Worm (Caenorhabditis elegans): ENCODE data around the gene R08C7.4.

Gene R08C7.4

ce11 chrIV:4469770-4470709 lies 35.2 kb downstream of the R08C7.4 start (continued):
- peak; percentile 79 for TF ChIP-seq nhr-19 (GFP tag; conservative IDR thresholded peaks at IDR 0.05)
- TF ChIP-seq F16B12.6 (tag; optimal IDR thresholded peaks at IDR 0.05): no peak
- TF ChIP-seq tbx-2 (tag; optimal IDR thresholded peaks at IDR 0.05): peak; percentile 63
- peak; percentile 61 for TF ChIP-seq rnt-1 (tag; optimal IDR thresholded peaks at IDR 0.05)
- peak; percentile 27 to 46 for TF ChIP-seq efl-1 (optimal IDR thresholded peaks at IDR 0.05)
- TF ChIP-seq efl-1 (GFP tag; optimal IDR thresholded peaks at IDR 0.05 in 1 of 2): peak; percentile 40 to 92
- TF ChIP-seq snu-23 (GFP tag; optimal IDR thresholded peaks at IDR 0.05): peak; percentile 78
- no peak for TF ChIP-seq elt-3 (tag; optimal IDR thresholded peaks at IDR 0.05)
- peak; percentile 59 for TF ChIP-seq elt-2 (tag; optimal IDR thresholded peaks at IDR 0.05)
- peak; percentile 91 for TF ChIP-seq fkh-8 (tag; optimal IDR thresholded peaks at IDR 0.05)
- peak; percentile 31 for TF ChIP-seq snpc-4 (tag; optimal IDR thresholded peaks at IDR 0.05)
- peak in 1 of 3 experiments; percentile 53 for TF ChIP-seq ceh-82 (tag; optimal IDR thresholded peaks at IDR 0.05)
- no peak for TF ChIP-seq lin-39 (tag; optimal IDR thresholded peaks at IDR 0.05)
- TF ChIP-seq xbp-1 (tag; optimal IDR thresholded peaks at IDR 0.05): peak; percentile 30
- TF ChIP-seq ces-1 (GFP tag; optimal IDR thresholded peaks at IDR 0.05): no peak
- TF ChIP-seq lin-13 (GFP tag; optimal IDR thresholded peaks at IDR 0.05): peak; percentile 75
- TF ChIP-seq unc-98 (GFP tag; IDR thresholded peaks at IDR 0.05): 0 out of 2 replicates have a peak, but pooled peaks have one; percentile 26
- peak; percentile 44 for TF ChIP-seq nhr-90 (tag; optimal IDR thresholded peaks at IDR 0.05; ENCODE audit: poor library complexity)
- no peak for TF ChIP-seq lin-15B (tag; optimal IDR thresholded peaks at IDR 0.05)

- TF ChIP-seq C16A3.4 (tag; optimal IDR thresholded peaks at IDR 0.05) (peak; percentile 54), tbx-2 (tag; optimal IDR thresholded peaks at IDR 0.05) (peak; percentile 11), mdl-1 (tag; optimal IDR thresholded peaks at IDR 0.05) (peak in 1 of 2 experiments; percentile 86), rnt-1 (tag; optimal IDR thresholded peaks at IDR 0.05) (peak; percentile 50), nhr-71 (tag; optimal IDR thresholded peaks at IDR 0.05) (peak; percentile 47), nhr-77 (tag; optimal IDR thresholded peaks at IDR 0.05) (no peak), aly-2 (tag; optimal IDR thresholded peaks at IDR 0.05) (no peak), blmp-1 (tag; optimal IDR thresholded peaks at IDR 0.05) (peak; percentile 6), nhr-85 (tag) (peak; percentile 47), dpl-1 (GFP tag; optimal IDR thresholded peaks at IDR 0.05) (peak; percentile 57 to 75 (median 65)), snu-23 (GFP tag; optimal IDR thresholded peaks at IDR 0.05) (peak; percentile 37), lsy-2 (tag; optimal IDR thresholded peaks at IDR 0.05) (peak; percentile 17 to 35), ceh-82 (tag; optimal IDR thresholded peaks at IDR 0.05) (peak in 2 of 3 experiments; percentile 14 to 23), vab-15 (tag; optimal IDR thresholded peaks at IDR 0.05) (peak; percentile 41), nhr-47 (tag; optimal IDR thresholded peaks at IDR 0.05) (peak; percentile 11), zip-4 (GFP tag; optimal IDR thresholded peaks at IDR 0.05) (peak; percentile 21), elt-3 (tag; optimal IDR thresholded peaks at IDR 0.05) (peak in 1 of 6 experiments; percentile 33), zag-1 (tag; optimal IDR thresholded peaks at IDR 0.05) (no peak), unc-98 (GFP tag; IDR thresholded peaks at IDR 0.05) (no peak), nhr-12 (tag; optimal IDR thresholded peaks at IDR 0.05) (no peak), nhr-237 (tag; optimal IDR thresholded peaks at IDR 0.05) (no peak), nhr-19 (GFP tag; conservative IDR thresholded peaks at IDR 0.05) (peak; percentile 34), fkh-8 (tag; optimal IDR thresholded peaks at IDR 0.05) (peak; percentile 42), alr-1 (tag; optimal IDR thresholded peaks at IDR 0.05; ENCODE audit: borderline replicate concordance) (no peak), unc-30 (tag; optimal IDR thresholded peaks at IDR 0.05) (no peak), efl-1 (optimal IDR thresholded peaks at IDR 0.05) (peak; percentile 57 to 77), efl-1 (GFP tag; optimal IDR thresholded peaks at IDR 0.05 in 1 of 2) (peak; percentile 78 to 97), unc-130 (tag; optimal IDR thresholded peaks at IDR 0.05) (no peak), fos-1 (tag; optimal IDR thresholded peaks at IDR 0.05) (no peak), sox-4 (tag; optimal IDR thresholded peaks at IDR 0.05) (no peak), unc-86 (tag; optimal IDR thresholded peaks at IDR 0.05) (peak; percentile 21), sup-37 (GFP tag; optimal IDR thresholded peaks at IDR 0.05) (no peak), swsn-7 (tag; optimal IDR thresholded peaks at IDR 0.05) (peak; percentile 19), mef-2 (tag; optimal IDR thresholded peaks at IDR 0.05) (peak; percentile 21), nhr-28 (tag; optimal IDR thresholded peaks at IDR 0.05) (no peak), lin-13 (GFP tag; optimal IDR thresholded peaks at IDR 0.05) (peak; percentile 3), dsc-1 (tag; optimal IDR thresholded peaks at IDR 0.05) (peak; percentile 25)
Observed at ce11 chrIV:4470885-4471772, 36.3 kb downstream of the R08C7.4 start.
